Worm (Caenorhabditis elegans) whole organism, L4/young adult: ENCODE data around the gene msp-31.
"Not testable (repeated sequence)": the region's sequence is repeated elsewhere in the genome, so short reads cannot be mapped to it uniquely, and the experiment has no call there.

ENCODE experiments used
- W03F9.2 ChIP-seq: fragments of 150-350 bp; optimal IDR thresholded peaks from 2 replicates; lab custom pipeline; 2014; ENCODE audit warnings: missing biosample characterization, missing genetic modification characterization
- dao-5 ChIP-seq: sonication (generic microtip); optimal IDR thresholded peaks from 2 replicates; lab custom pipeline; 2016; ENCODE audit warnings: missing genotype, missing genetic modification characterization, moderate library complexity, missing compliant biosample characterization
- him-1 ChIP-seq: sonication (generic microtip); optimal IDR thresholded peaks from 2 replicates; lab custom pipeline; 2016; ENCODE audit warnings: missing genotype, missing genetic modification reagents, missing genetic modification characterization, missing compliant biosample characterization

The msp-31 gene

DNA sequence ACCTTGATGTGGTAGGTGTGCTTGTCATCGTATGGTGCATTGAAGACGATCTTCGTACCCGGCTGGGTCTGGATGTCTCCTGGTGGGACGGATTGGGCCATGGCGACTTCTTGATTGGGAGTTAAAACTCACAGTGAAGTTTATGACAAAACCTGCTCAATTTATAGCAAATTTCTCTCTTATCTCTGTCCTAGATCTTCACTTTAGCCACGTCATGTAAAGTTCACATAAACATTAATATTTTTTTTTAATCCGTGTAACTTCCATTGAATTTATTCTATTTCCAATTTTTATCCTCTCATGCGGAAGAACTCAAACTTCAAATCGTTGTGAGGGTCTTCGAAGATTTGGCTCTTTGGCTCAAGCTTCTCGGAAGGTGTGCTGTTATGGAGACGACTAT, at the start of gene msp-31:
Gene msp-31 (minus strand): TSS at position 101 of the 400 bp plus-strand sequence.
- TF ChIP-seq dao-5; him-1 (tag; lab: Kevin White, UChicago); W03F9.2 (tag; lab: Kevin White, UChicago): not testable (repeated sequence)

DNA sequence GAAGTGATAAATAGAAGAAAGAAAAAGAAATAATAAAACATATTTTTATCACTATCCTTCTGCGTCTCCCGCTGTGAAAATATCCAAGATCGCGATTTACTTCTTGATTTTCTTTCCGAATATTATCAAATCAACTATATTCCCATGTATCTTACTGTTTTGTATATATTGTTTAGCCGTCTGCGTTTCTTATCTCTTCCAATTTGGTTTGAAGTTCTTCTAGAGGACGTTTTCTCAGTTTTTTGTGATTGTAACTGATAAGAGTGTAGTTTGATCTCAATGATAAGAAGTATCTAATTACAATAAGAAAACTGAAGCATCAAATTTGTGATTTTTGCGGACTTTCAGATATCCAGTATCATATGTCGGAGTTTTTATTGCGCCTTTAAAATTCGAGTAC, 44.3 kb upstream of the msp-31 start:
- TF ChIP-seq dao-5 (no peak), W03F9.2 (tag; lab: Kevin White, UChicago) (peak; percentile 9), him-1 (tag; lab: Kevin White, UChicago) (no peak)

- TF ChIP-seq dao-5, result no peak
- no peak for TF ChIP-seq him-1 (tag; lab: Kevin White, UChicago)
- TF ChIP-seq W03F9.2 (tag; lab: Kevin White, UChicago), result no peak
These were observed 43.4 kb upstream of the msp-31 start, which contains the start of gene ulp-2 for ce11 chrII:4959719-4960118. Gene ulp-2, minus strand, starts transcription at chrII:4959876.

- TF ChIP-seq dao-5 (no peak), W03F9.2 (tag; lab: Kevin White, UChicago) (peak; percentile 38)
These were observed 39.0 kb upstream of the msp-31 start, which contains the start of gene pbs-3 for ce11 chrII:4955353-4955752. Gene pbs-3, minus strand, starts transcription at chrII:4955427.

- TF ChIP-seq W03F9.2 (tag; lab: Kevin White, UChicago) (no peak), him-1 (tag; lab: Kevin White, UChicago) (no peak), dao-5 (no peak)
These were observed 38.0 kb upstream of the msp-31 start for ce11 chrII:4954099-4954959.

DNA sequence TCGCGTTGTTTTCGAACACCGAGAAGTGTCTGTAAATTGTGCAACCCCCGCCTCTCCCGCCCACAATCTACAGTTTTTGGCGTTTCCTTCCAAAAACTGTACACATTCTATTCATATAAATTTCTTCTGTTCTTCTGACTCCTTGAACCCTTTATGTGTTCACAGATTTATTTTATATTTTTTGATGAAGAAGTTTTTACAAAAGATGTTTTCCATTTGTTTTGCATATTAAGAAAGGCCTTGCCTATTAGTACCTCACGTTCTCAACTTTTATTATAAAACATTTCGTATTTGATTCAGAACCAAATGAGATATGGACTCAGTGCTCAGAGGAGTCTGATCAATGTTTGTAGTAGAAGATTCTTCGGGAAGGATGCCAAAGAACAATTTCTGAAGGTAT, 36.9 kb upstream of the msp-31 start, which contains the start of gene ndx-3:
Gene ndx-3 (plus strand): TSS at position 301 of the 400 bp plus-strand sequence.
- TF ChIP-seq him-1 (tag; lab: Kevin White, UChicago) (no peak), dao-5 (no peak), W03F9.2 (tag; lab: Kevin White, UChicago) (no peak)

DNA sequence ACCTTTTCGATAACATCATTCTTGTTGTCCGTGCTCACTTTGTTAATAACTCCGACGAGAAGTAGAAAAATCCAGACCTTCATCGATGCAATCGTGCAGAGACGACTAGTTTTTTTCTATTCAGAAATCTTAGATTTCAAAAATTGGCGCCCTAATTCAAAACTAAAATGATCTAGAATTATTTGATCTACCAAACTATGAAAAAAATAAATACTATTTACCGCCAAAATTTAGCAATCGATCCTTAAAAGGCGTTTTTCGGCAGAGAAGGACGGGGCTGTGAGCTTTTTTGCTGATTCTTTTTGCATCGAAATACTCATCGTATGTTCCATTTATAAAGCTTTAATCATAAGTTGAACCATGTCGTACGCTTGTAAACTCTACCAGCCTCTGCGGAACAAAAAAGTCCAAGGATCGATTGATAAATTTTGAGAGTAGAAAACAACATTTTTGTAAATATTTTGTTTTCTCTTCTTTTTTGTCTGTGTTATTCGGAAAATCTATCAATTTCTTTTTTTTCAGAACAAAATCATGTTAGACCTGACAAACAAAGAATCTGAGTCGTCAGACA, 33.1 kb upstream of the msp-31 start, which contains the start of the genes try-1 and zyg-12:
Gene try-1 (minus strand): TSS at position 148 of the 571 bp plus-strand sequence.
Gene zyg-12 (plus strand): TSS at position 521 of the 571 bp plus-strand sequence.
- TF ChIP-seq W03F9.2 (tag; lab: Kevin White, UChicago) (no peak), him-1 (tag; lab: Kevin White, UChicago) (no peak), dao-5 (no peak)

ce11 chrII:4948118-4948517, 31.8 kb upstream of the msp-31 start:
- TF ChIP-seq dao-5 (no peak), him-1 (tag; lab: Kevin White, UChicago) (no peak)

DNA sequence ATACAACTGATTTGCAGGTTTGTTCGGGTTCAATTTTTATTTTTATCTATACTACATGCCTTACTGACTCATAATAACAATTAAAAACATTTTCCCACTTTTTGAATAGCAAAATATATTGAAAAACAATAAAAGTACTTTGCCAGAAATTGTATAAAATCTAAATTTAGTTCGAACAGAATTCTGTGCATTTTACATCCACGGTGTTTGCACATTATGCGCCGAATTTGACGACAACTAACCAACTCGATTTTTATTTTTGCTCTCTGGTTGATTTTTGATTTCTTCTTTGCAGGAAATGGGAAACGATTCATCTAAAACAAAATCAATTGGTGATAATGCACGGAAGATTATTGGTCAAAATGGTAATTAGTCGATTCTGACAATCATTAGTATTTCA, 30.4 kb upstream of the msp-31 start:
- no peak for TF ChIP-seq him-1 (tag; lab: Kevin White, UChicago)
- no peak for TF ChIP-seq W03F9.2 (tag; lab: Kevin White, UChicago)

- TF ChIP-seq dao-5 (no peak), W03F9.2 (tag; lab: Kevin White, UChicago) (no peak), him-1 (tag; lab: Kevin White, UChicago) (no peak)
These were observed 29.3 kb upstream of the msp-31 start, which contains the start of the genes gldi-11 and ZK546.2 for ce11 chrII:4945695-4946094. Gene gldi-11, minus strand, starts transcription at chrII:4945789. Gene ZK546.2, plus strand, starts transcription at chrII:4946027.

DNA sequence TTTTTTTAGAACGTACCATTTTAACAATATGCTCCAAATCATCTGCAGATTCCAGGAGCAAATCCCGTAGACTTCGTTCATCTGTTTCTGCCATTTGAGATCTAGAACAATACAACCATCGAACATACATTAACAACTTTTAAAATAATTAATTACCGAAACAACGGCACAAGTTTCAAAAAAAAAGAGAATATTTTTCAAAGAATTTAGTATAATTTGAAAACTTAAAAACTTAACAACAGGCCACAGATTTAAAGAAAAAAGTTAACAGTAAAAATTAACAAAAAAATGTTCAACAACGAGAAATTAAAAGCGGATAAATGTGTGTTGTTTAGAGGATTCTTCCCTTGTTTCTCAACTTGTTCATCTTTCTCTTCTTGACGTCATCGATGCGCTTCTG, 27.5 kb upstream of the msp-31 start, which contains the start of gene mdt-4:
Gene mdt-4 (minus strand): TSS at position 101 of the 400 bp plus-strand sequence.
- no peak for TF ChIP-seq W03F9.2 (tag; lab: Kevin White, UChicago)
- no peak for TF ChIP-seq him-1 (tag; lab: Kevin White, UChicago)
- no peak for TF ChIP-seq dao-5

DNA sequence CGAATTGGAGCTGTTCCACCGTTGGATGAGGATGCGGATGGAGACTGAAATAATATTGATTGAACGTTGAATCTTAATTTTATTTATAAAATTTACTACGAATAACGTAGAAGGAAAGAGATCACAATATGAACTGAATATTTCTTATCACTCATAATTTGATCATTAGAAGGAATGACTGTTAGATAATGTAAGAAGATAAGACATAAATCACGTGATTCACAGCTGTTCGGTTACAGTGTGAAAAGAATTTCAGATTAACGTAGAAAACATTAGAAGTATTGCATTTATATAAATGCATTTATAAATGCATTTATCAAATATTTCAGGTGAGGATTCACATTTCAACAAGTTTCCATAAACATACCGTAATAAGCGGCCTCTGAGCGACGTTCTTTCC, 26.5 kb upstream of the msp-31 start:
- TF ChIP-seq dao-5 (no peak), him-1 (tag; lab: Kevin White, UChicago) (no peak), W03F9.2 (tag; lab: Kevin White, UChicago) (no peak)

DNA sequence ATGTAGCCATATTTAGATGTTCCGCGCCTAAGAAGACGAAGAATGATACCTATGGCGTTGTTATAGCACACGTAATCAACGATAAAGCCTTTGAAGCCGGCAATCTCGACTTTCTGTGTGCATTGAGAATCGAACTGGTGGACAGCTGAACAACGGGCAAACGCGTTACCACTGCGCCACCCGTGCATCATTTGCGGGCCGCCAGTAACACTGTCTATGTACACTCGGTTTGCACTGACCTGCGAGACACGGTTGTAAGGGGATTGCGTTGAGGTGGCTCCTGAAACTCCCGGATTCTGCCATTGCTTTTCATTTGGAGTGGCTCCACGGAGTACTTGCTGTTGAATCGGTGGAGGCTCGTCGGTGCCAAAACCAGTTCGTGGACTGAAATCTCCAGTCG, 26.0 kb upstream of the msp-31 start:
- TF ChIP-seq dao-5 (peak; percentile 44), him-1 (tag; lab: Kevin White, UChicago) (no peak), W03F9.2 (tag; lab: Kevin White, UChicago) (no peak)
